Worm (Caenorhabditis elegans) whole organism, L1 larva: ENCODE measurements around the gene gst-24.

Experiments
- F16B12.6 ChIP-seq: fragments of 150-350 bp; optimal IDR thresholded peaks from 2 replicates; lab custom pipeline; 2014; ENCODE audit warnings: missing biosample characterization, missing genetic modification characterization
- ceh-82 ChIP-seq, 3 experiments: fragments of 150-350 bp in 1 of 3; sonication (generic microtip) in 2 of 3; optimal IDR thresholded peaks; 2 replicates each; lab custom pipeline; 2014 to 2017; ENCODE audit warnings: missing biosample characterization in 3 of 3, missing genetic modification characterization in 3 of 3
- elt-2 ChIP-seq: sonication (generic microtip); optimal IDR thresholded peaks from 2 replicates; lab custom pipeline; 2016; ENCODE audit warnings: missing genetic modification characterization, mild to moderate bottlenecking, inconsistent platforms, missing compliant biosample characterization, missing genetic modification reagents
- ets-5 ChIP-seq: fragments of 200-800 bp; sonication (Bioruptor generic); IDR thresholded peaks from 2 replicates; pipeline ENCODE4 v1.3.6; 2022; ENCODE audit warnings: missing genetic modification characterization, missing compliant biosample characterization
- fkh-10 ChIP-seq: sonication (generic microtip); optimal IDR thresholded peaks from 2 replicates; lab custom pipeline; 2017; ENCODE audit warnings: missing biosample characterization, missing genetic modification reagents, missing genetic modification characterization
- mdl-1 ChIP-seq, 2 experiments: fragments of 150-350 bp; optimal IDR thresholded peaks; 2 replicates each; lab custom pipeline; 2014 to 2017; ENCODE audit warnings: missing biosample characterization in 2 of 2, missing genetic modification characterization in 2 of 2, inconsistent platforms in 1 of 2
- nhr-11 ChIP-seq: fragments of 150-350 bp; optimal IDR thresholded peaks from 2 replicates; lab custom pipeline; 2014; ENCODE audit warnings: missing biosample characterization, missing genetic modification characterization
- nhr-237 ChIP-seq: fragments of 150-350 bp; optimal IDR thresholded peaks from 2 replicates; lab custom pipeline; 2014; ENCODE audit warnings: missing biosample characterization, missing genetic modification characterization
- unc-62 ChIP-seq: fragments of 150-350 bp; optimal IDR thresholded peaks from 2 replicates; lab custom pipeline; 2014; ENCODE audit warnings: missing biosample characterization, missing genetic modification reagents, missing genetic modification characterization
- unc-86 ChIP-seq: sonication (generic microtip); optimal IDR thresholded peaks from 2 replicates; lab custom pipeline; 2016; ENCODE audit warnings: missing genetic modification characterization, missing compliant biosample characterization
- ztf-4 ChIP-seq: fragments of 150-350 bp; optimal IDR thresholded peaks from 2 replicates; lab custom pipeline; 2014; ENCODE audit warnings: missing biosample characterization, missing genetic modification characterization

DNA sequence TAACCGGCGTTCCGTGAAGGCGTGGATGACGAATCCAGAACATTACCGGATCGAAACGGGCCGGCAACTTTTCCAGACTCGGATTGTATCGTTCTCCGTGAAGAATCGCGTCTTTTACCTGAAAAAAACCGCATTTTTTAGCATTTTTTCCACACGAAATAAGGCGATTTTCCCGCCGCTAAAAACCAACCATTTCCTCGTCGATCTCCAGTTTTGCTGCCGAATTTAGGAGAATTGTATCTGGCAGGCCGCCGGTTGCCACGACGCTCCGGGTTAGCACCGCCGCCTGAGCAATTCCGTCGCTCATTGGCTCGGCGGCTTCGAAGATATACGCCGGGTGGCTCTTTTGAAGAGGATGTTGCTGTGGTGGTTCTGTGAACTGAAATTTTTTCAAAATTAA, 36.8 kb downstream of the gst-24 start:
- TF ChIP-seq nhr-11 (tag; lab: Kevin White, UChicago) (no peak), unc-86 (tag; lab: Kevin White, UChicago) (no peak), ceh-82 (tag; optimal IDR thresholded peaks at IDR 0.05; lab: Kevin White, UChicago) (no peak), fkh-10 (GFP tag; lab: Kevin White, UChicago) (no peak), F16B12.6 (no peak), ztf-4 (no peak), unc-62 (GFP tag; lab: Kevin White, UChicago) (no peak), nhr-237 (tag; lab: Kevin White, UChicago) (no peak), elt-2 (no peak), mdl-1 (tag; optimal IDR thresholded peaks at IDR 0.05; lab: Kevin White, UChicago) (no peak), ets-5 (GFP tag; lab: Robert Waterston, UW) (no peak)
